Worm (Caenorhabditis elegans) whole organism, L2 larva: Measurements from ENCODE around the gene flp-15.
A peak's percentile ranks its signal among the peaks of the same experiment; 100 is the strongest.

Experiments
- C34F6.9 ChIP-seq: fragments of 150-350 bp; optimal IDR thresholded peaks from 2 replicates; lab custom pipeline; 2014; ENCODE audit warnings: missing biosample characterization, missing genetic modification characterization
- R02D3.7 ChIP-seq: fragments of 150-350 bp; optimal IDR thresholded peaks from 2 replicates; lab custom pipeline; 2014; ENCODE audit warnings: missing biosample characterization, missing genetic modification characterization
- Y55F3AM.14 ChIP-seq: fragments of 200-800 bp; sonication (Bioruptor generic); optimal IDR thresholded peaks from 2 replicates; lab custom pipeline; 2018; ENCODE audit warnings: mild to moderate bottlenecking, missing genetic modification characterization, missing compliant biosample characterization
- ZK546.5 ChIP-seq: sonication (generic microtip); optimal IDR thresholded peaks from 2 replicates; lab custom pipeline; 2017; ENCODE audit warnings: missing biosample characterization, missing genetic modification characterization
- aly-2 ChIP-seq: fragments of 150-350 bp; optimal IDR thresholded peaks from 2 replicates; lab custom pipeline; 2014; ENCODE audit warnings: missing biosample characterization, missing genetic modification characterization
- blmp-1 ChIP-seq: sonication (generic microtip); optimal IDR thresholded peaks from 2 replicates; lab custom pipeline; 2017; ENCODE audit warnings: missing genetic modification characterization, mild to moderate bottlenecking, missing compliant biosample characterization, antibody characterized with exemption, moderate library complexity; ENCODE audit not compliant: insufficient read depth
- ceh-16 ChIP-seq: fragments of 150-350 bp; optimal IDR thresholded peaks from 2 replicates; lab custom pipeline; 2014; ENCODE audit warnings: missing biosample characterization, missing genetic modification characterization
- ceh-82 ChIP-seq: fragments of 150-350 bp; optimal IDR thresholded peaks from 2 replicates; lab custom pipeline; 2014; ENCODE audit warnings: missing biosample characterization, missing genetic modification characterization
- dmd-4 ChIP-seq: sonication (generic microtip); optimal IDR thresholded peaks from 2 replicates; lab custom pipeline; 2017; ENCODE audit warnings: missing biosample characterization, missing genetic modification characterization
- elt-1 ChIP-seq: fragments of 150-350 bp; optimal IDR thresholded peaks from 2 replicates; lab custom pipeline; 2014; ENCODE audit warnings: missing biosample characterization, missing genetic modification characterization
- elt-3 ChIP-seq: sonication (generic microtip); optimal IDR thresholded peaks from 2 replicates; lab custom pipeline; 2017; ENCODE audit warnings: missing biosample characterization, missing genetic modification characterization
- fos-1 ChIP-seq: fragments of 150-350 bp; optimal IDR thresholded peaks from 2 replicates; lab custom pipeline; 2014; ENCODE audit warnings: missing biosample characterization, missing genetic modification characterization
- gmeb-1 ChIP-seq: fragments of 150-350 bp; optimal IDR thresholded peaks from 2 replicates; lab custom pipeline; 2014; ENCODE audit warnings: missing biosample characterization, missing genetic modification characterization
- lin-39 ChIP-seq: fragments of 150-350 bp; optimal IDR thresholded peaks from 2 replicates; lab custom pipeline; 2014; ENCODE audit warnings: missing biosample characterization, missing genetic modification reagents, missing genetic modification characterization
- lsy-2 ChIP-seq, 2 experiments: fragments of 150-350 bp in 1 of 2; sonication (generic microtip) in 1 of 2; optimal IDR thresholded peaks; 2 replicates each; lab custom pipeline; 2014 to 2017; ENCODE audit warnings: missing biosample characterization in 2 of 2, missing genetic modification characterization in 2 of 2
- mab-5 ChIP-seq: fragments of 150-350 bp; optimal IDR thresholded peaks from 2 replicates; lab custom pipeline; 2014; ENCODE audit warnings: missing biosample characterization, missing genetic modification characterization
- mbf-1 ChIP-seq: sonication (generic microtip); optimal IDR thresholded peaks from 2 replicates; lab custom pipeline; 2017; ENCODE audit warnings: missing biosample characterization, missing genetic modification characterization
- mdl-1 ChIP-seq, 2 experiments: fragments of 150-350 bp in 1 of 2; sonication (generic microtip) in 1 of 2; optimal IDR thresholded peaks; 2 replicates each; lab custom pipeline; 2017; ENCODE audit warnings: missing biosample characterization in 2 of 2, missing genetic modification characterization in 2 of 2
- nhr-10 ChIP-seq: sonication (generic microtip); optimal IDR thresholded peaks from 2 replicates; lab custom pipeline; 2017; ENCODE audit warnings: missing biosample characterization, missing genetic modification characterization
- nhr-11 ChIP-seq: fragments of 150-350 bp; optimal IDR thresholded peaks from 2 replicates; lab custom pipeline; 2014; ENCODE audit warnings: missing biosample characterization, missing genetic modification characterization
- nhr-12 ChIP-seq: fragments of 150-350 bp; optimal IDR thresholded peaks from 2 replicates; lab custom pipeline; 2014; ENCODE audit warnings: missing biosample characterization, missing genetic modification characterization
- nhr-129 ChIP-seq: fragments of 150-350 bp; optimal IDR thresholded peaks from 2 replicates; lab custom pipeline; 2014; ENCODE audit warnings: missing biosample characterization, missing genetic modification characterization
- nhr-25 ChIP-seq: fragments of 150-350 bp; sonication (generic microtip); optimal IDR thresholded peaks from 3 replicates; lab custom pipeline; 2014; ENCODE audit warnings: missing biosample characterization, missing genetic modification characterization
- nhr-6 ChIP-seq: fragments of 150-350 bp; optimal IDR thresholded peaks from 2 replicates; lab custom pipeline; 2014; ENCODE audit warnings: missing biosample characterization, missing genetic modification characterization
- peb-1 ChIP-seq: fragments of 150-350 bp; optimal IDR thresholded peaks from 2 replicates; lab custom pipeline; 2014; ENCODE audit warnings: missing biosample characterization, missing genetic modification characterization
- sem-4 ChIP-seq: fragments of 150-350 bp; optimal IDR thresholded peaks from 2 replicates; lab custom pipeline; 2014; ENCODE audit warnings: missing biosample characterization, missing genetic modification reagents, missing genetic modification characterization
- sma-3 ChIP-seq: sonication (generic microtip); optimal IDR thresholded peaks from 2 replicates; lab custom pipeline; 2016; ENCODE audit warnings: missing genetic modification reagents, missing genetic modification characterization, missing compliant biosample characterization
- sma-9 ChIP-seq, 2 experiments: fragments of 150-350 bp in 1 of 2; sonication (generic microtip) in 1 of 2; optimal IDR thresholded peaks; 2 replicates each; lab custom pipeline; 2014 to 2016; ENCODE audit warnings: missing genetic modification characterization in 2 of 2, mild to moderate bottlenecking in 1 of 2, missing biosample characterization in 1 of 2, missing compliant biosample characterization in 1 of 2, missing genetic modification reagents in 1 of 2, moderate library complexity in 1 of 2
- snpc-4 ChIP-seq: fragments of 150-350 bp; optimal IDR thresholded peaks from 2 replicates; lab custom pipeline; 2014; ENCODE audit warnings: missing biosample characterization, missing genetic modification characterization
- unc-55 ChIP-seq: fragments of 150-350 bp; sonication (generic microtip); optimal IDR thresholded peaks from 3 replicates; lab custom pipeline; 2014; ENCODE audit warnings: missing biosample characterization, missing genetic modification reagents, missing genetic modification characterization
- ztf-1 ChIP-seq: fragments of 200-800 bp; sonication (Bioruptor generic); conservative IDR thresholded peaks from 2 replicates; pipeline ENCODE4 v1.3.6; 2022; ENCODE audit warnings: missing genetic modification characterization, missing compliant biosample characterization
- ztf-11 ChIP-seq: sonication (generic microtip); optimal IDR thresholded peaks from 2 replicates; lab custom pipeline; 2017; ENCODE audit warnings: missing biosample characterization, missing genetic modification characterization
- ztf-4 ChIP-seq: fragments of 150-350 bp; optimal IDR thresholded peaks from 2 replicates; lab custom pipeline; 2014; ENCODE audit warnings: missing biosample characterization, missing genetic modification characterization

flp-15 gene

DNA sequence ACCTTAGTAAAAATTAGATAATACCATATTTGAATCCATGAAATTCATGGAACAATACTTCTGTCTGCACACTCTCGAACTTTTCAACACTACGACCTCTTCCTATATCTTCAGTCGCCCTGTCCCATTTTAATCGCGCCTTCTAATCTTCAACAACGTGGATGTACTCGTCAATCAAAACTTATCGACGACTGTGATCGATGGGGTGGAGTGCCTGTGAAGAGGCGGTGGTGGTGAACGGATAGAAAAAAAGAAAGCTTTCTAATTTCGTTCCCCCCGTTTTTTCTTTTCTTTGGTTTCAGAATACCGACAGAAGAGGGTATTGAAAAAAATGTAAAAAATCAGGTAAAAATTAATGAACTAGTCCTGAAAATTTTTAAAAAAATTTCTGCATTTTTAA, 8.6 kb downstream of the flp-15 start:
- TF ChIP-seq sma-9 (GFP tag; optimal IDR thresholded peaks at IDR 0.05; lab: Kevin White, UChicago) (no peak), sma-9 (tag; optimal IDR thresholded peaks at IDR 0.05; lab: Kevin White, UChicago) (no peak), ztf-11 (tag; lab: Kevin White, UChicago) (no peak), elt-1 (peak; percentile 4), ceh-16 (peak; percentile 27), nhr-12 (tag; lab: Kevin White, UChicago) (no peak)
- TF ChIP-seq, all 48 proteins: peak for 2

DNA sequence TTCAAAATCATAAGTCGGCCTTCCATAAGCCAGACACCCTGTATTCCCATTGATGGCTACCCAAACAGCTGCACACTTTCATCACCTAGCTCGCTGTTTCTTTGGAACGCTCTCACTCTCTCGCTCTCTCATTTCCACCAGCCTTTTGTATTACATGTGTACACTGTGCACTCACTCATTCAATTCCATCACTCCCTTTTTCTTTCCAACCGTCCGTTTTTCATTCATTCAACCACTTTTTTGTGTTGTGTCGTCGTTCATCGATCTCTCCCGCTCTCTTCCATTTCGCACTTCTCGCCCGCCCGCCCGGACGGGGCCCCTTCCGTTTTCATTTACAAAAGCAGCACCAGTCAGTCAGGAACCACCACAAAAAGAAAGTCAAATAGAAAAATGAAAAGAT, 9.7 kb downstream of the flp-15 start:
- TF ChIP-seq nhr-129 (tag; lab: Kevin White, UChicago) (peak; percentile 24), R02D3.7 (no peak), fos-1 (tag; lab: Kevin White, UChicago) (peak; percentile 76)

DNA sequence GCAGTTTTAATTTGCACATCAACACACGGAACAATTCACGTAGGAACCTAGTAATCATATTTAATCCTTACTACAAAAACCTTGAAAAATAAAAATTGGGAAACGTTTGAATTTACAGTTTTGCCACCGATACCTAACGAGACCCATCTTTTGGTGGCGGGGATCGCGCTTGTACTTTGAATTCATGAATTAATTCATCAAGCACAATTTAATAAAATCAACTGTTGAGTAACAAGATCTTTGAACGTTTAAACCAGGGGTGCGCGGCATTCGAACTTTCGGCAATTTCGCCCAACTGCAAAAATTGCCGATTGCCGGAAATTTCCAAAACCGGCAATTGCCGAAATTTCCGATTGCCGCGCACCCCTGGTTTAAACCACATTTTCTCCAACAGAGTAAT, 11.0 kb downstream of the flp-15 start:
- no peak for TF ChIP-seq gmeb-1 (tag; lab: Kevin White, UChicago)
- TF ChIP-seq sem-4 = no peak

DNA sequence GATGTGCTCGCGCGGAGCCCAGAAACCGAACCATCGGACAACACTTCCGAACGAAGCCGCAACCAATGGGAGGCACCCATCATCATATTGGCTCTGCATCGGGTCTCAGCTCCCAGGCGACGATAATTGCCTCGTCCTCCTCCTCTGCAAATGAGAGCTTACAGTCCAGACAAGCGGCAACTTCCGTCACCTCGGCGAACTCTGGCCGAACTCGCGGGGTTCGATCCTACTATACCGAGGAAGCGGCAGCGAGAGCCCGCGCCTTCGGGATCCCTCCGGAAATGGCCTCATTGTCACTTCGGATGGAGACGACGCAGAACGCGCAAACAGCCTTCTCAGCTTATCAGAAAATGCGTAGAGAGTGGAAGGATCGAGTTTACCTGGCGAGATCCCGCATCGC, 12.7 kb downstream of the flp-15 start:
- TF ChIP-seq nhr-11 = no peak
- no peak for TF ChIP-seq sma-3

ce11 chrIII:13652708-13653107, 14.9 kb downstream of the flp-15 start:
- TF ChIP-seq C34F6.9 (tag; lab: Kevin White, UChicago) = no peak
- TF ChIP-seq sma-9 (GFP tag; optimal IDR thresholded peaks at IDR 0.05; lab: Kevin White, UChicago) = no peak
- no peak for TF ChIP-seq sma-9 (tag; optimal IDR thresholded peaks at IDR 0.05; lab: Kevin White, UChicago)
- no peak for TF ChIP-seq lin-39
- no peak for TF ChIP-seq unc-55 (GFP tag; lab: Kevin White, UChicago)
- no peak for TF ChIP-seq ztf-4
- TF ChIP-seq peb-1 (tag; lab: Kevin White, UChicago) = no peak
- TF ChIP-seq ceh-82 = no peak
- no peak for TF ChIP-seq dmd-4 (tag; lab: Kevin White, UChicago)
- no peak for TF ChIP-seq aly-2 (tag; lab: Kevin White, UChicago)
- TF ChIP-seq R02D3.7 = no peak
- no peak for TF ChIP-seq elt-3 (tag; lab: Kevin White, UChicago)
- TF ChIP-seq blmp-1 (tag; lab: Kevin White, UChicago) = no peak
- no peak for TF ChIP-seq Y55F3AM.14 (GFP tag; lab: Kevin White, UChicago)
- no peak for TF ChIP-seq mbf-1
- TF ChIP-seq snpc-4 (tag; lab: Kevin White, UChicago) = no peak
- TF ChIP-seq nhr-6 (tag; lab: Kevin White, UChicago) = no peak
- TF ChIP-seq lsy-2 (tag; optimal IDR thresholded peaks at IDR 0.05; lab: Kevin White, UChicago) = no peak
- TF ChIP-seq ZK546.5 (tag; lab: Kevin White, UChicago) = no peak
- TF ChIP-seq, all 48 proteins: peak for 0

- no peak for TF ChIP-seq fos-1 (tag; lab: Kevin White, UChicago)
- no peak for TF ChIP-seq lin-39
- TF ChIP-seq ztf-1 (GFP tag; lab: Robert Waterston, UW) = no peak
- no peak for TF ChIP-seq nhr-10 (tag; lab: Kevin White, UChicago)
- TF ChIP-seq ZK546.5 (tag; lab: Kevin White, UChicago) = no peak
- no peak for TF ChIP-seq mdl-1 (tag; optimal IDR thresholded peaks at IDR 0.05; lab: Kevin White, UChicago)
- no peak for TF ChIP-seq sma-9 (GFP tag; optimal IDR thresholded peaks at IDR 0.05; lab: Kevin White, UChicago)
- no peak for TF ChIP-seq sma-9 (tag; optimal IDR thresholded peaks at IDR 0.05; lab: Kevin White, UChicago)
- TF ChIP-seq snpc-4 (tag; lab: Kevin White, UChicago) = no peak
- TF ChIP-seq aly-2 (tag; lab: Kevin White, UChicago) = no peak
- no peak for TF ChIP-seq ztf-4
- TF ChIP-seq nhr-25 (tag; lab: Kevin White, UChicago) = no peak
- no peak for TF ChIP-seq mab-5 (tag; lab: Kevin White, UChicago)
- no peak for TF ChIP-seq Y55F3AM.14 (GFP tag; lab: Kevin White, UChicago)
Measured at ce11 chrIII:13652010-13652409, 15.6 kb downstream of the flp-15 start.
